Worm (Caenorhabditis elegans) whole organism, early embryonic: ENCODE results near the gene tag-294.

Experiments
- aly-1 ChIP-seq: sonication (generic microtip); optimal IDR thresholded peaks from 2 replicates; lab custom pipeline; 2016; ENCODE audit warnings: missing genetic modification characterization, missing compliant biosample characterization
- ama-1 ChIP-seq: fragments of 150-350 bp; optimal IDR thresholded peaks from 2 replicates; lab custom pipeline; 2014
- ceh-13 ChIP-seq: fragments of 200-800 bp; sonication (Bioruptor generic); optimal IDR thresholded peaks from 2 replicates; lab custom pipeline; 2018; ENCODE audit warnings: mild to moderate bottlenecking, missing genetic modification characterization, missing compliant biosample characterization
- ceh-36 ChIP-seq: sonication (generic microtip); optimal IDR thresholded peaks from 2 replicates; lab custom pipeline; 2016; ENCODE audit warnings: missing genetic modification characterization, inconsistent platforms, missing compliant biosample characterization
- ets-7 ChIP-seq: sonication (generic microtip); optimal IDR thresholded peaks from 2 replicates; lab custom pipeline; 2016; ENCODE audit warnings: missing genotype, missing genetic modification characterization, missing compliant biosample characterization
- flt-1 ChIP-seq: fragments of 200-800 bp; sonication (Bioruptor generic); IDR thresholded peaks from 2 replicates; pipeline ENCODE4 v1.3.6; 2022; ENCODE audit warnings: missing genetic modification characterization, missing compliant biosample characterization
- hmbx-1 ChIP-seq: sonication (generic microtip); optimal IDR thresholded peaks from 2 replicates; lab custom pipeline; 2016; ENCODE audit warnings: mild to moderate bottlenecking, missing genetic modification characterization, missing compliant biosample characterization
- hmg-4 ChIP-seq: fragments of 200-800 bp; sonication (Bioruptor generic); optimal IDR thresholded peaks from 2 replicates; lab custom pipeline; 2018; ENCODE audit warnings: mild to moderate bottlenecking, missing genetic modification characterization, missing compliant biosample characterization
- hnd-1 ChIP-seq: sonication (generic microtip); optimal IDR thresholded peaks from 2 replicates; lab custom pipeline; 2016; ENCODE audit warnings: missing genetic modification characterization, missing compliant biosample characterization
- pes-1 ChIP-seq: fragments of 200-800 bp; sonication (Bioruptor generic); IDR thresholded peaks from 2 replicates; pipeline ENCODE4 v1.3.6; 2022; ENCODE audit warnings: missing genetic modification reagents, missing genetic modification characterization, missing compliant biosample characterization
- scrt-1 ChIP-seq: fragments of 200-800 bp; sonication (Bioruptor generic); IDR thresholded peaks from 2 replicates; pipeline ENCODE4 v1.3.6; 2022; ENCODE audit warnings: missing genetic modification characterization, missing compliant biosample characterization
- sea-1 ChIP-seq: fragments of 200-800 bp; sonication (Bioruptor generic); conservative IDR thresholded peaks from 2 replicates; pipeline ENCODE4 v1.3.6; 2022; ENCODE audit warnings: missing genetic modification characterization, missing compliant biosample characterization
- tbx-11 ChIP-seq: fragments of 200-800 bp; sonication (Bioruptor generic); IDR thresholded peaks from 2 replicates; pipeline ENCODE4 v1.3.6; 2022; ENCODE audit warnings: missing genetic modification characterization, missing compliant biosample characterization
- tbx-37 ChIP-seq: fragments of 200-800 bp; sonication (Bioruptor generic); conservative IDR thresholded peaks from 2 replicates; pipeline ENCODE4 v1.3.6; 2022; ENCODE audit warnings: missing genetic modification reagents, missing genetic modification characterization, missing compliant biosample characterization

DNA sequence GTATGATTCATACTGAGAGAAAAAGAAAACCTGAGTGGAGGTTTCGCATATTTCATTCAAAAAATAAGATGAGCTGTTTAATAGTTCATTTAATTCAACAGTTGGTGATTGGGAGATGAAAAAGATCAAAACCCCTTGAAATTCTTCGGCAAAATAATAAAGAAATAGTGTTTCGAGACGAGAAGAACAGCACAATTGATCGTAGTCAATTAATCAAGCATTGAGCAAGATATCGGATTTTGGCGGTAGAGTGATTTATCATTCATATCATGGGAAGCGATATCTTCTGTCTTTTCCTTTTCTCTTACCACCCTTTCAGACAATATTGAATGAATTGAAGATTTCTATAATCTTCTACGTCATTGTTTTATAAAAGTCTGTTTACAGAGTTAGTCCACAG lies 16.5 kb downstream of the tag-294 start:
- TF ChIP-seq ama-1 (lab: Kevin White, UChicago) = no peak
- TF ChIP-seq scrt-1 (GFP tag; lab: Robert Waterston, UW) = no peak
- no peak for TF ChIP-seq ceh-36 (tag; lab: Kevin White, UChicago)
- no peak for TF ChIP-seq tbx-11 (GFP tag; lab: Robert Waterston, UW)
- no peak for TF ChIP-seq sea-1 (GFP tag; lab: Robert Waterston, UW)
- no peak for TF ChIP-seq aly-1
- TF ChIP-seq flt-1 (GFP tag; lab: Robert Waterston, UW) = no peak
- no peak for TF ChIP-seq hnd-1 (tag; lab: Kevin White, UChicago)
- no peak for TF ChIP-seq pes-1 (GFP tag; lab: Robert Waterston, UW)
- TF ChIP-seq ets-7 (tag; lab: Kevin White, UChicago) = no peak
- TF ChIP-seq hmbx-1 (tag; lab: Kevin White, UChicago) = no peak
- no peak for TF ChIP-seq tbx-37
- no peak for TF ChIP-seq ceh-13
- no peak for TF ChIP-seq hmg-4 (GFP tag; lab: Kevin White, UChicago)
